In genomic region chr2L:18894998-18895732, dm6 we compare ENCODE assay signal across 1 fruit fly cellular context.
TF ChIP-seq lines count a peak whose summit lies in the region.

No protein-coding gene starts in this region.

TF ChIP-seq in whole organism, embryonic, 481 proteins besides CTCF, POLR2A, EP300 and RAD21 (continued from another document):
- TF ChIP-seq CG2120 (GFP tag; optimal IDR thresholded peaks at IDR 0.05; lab: Kevin White, UChicago) (no peak), CG5953 (GFP tag; IDR thresholded peaks at IDR 0.05; lab: Robert Waterston, UW) (no peak), slbo (GFP tag; IDR thresholded peaks at IDR 0.05; lab: Robert Waterston, UW) (no peak), CHES-1-like (GFP tag; optimal IDR thresholded peaks at IDR 0.05; lab: Kevin White, UChicago) (no peak), tin (GFP tag; optimal IDR thresholded peaks at IDR 0.05; lab: Kevin White, UChicago) (peak; percentile 7), CG14441 (GFP tag; IDR thresholded peaks at IDR 0.05; lab: Robert Waterston, UW) (no peak), gem (tag; optimal IDR thresholded peaks at IDR 0.05; lab: Kevin White, UChicago) (peak; percentile 52), CG2678 (tag; optimal IDR thresholded peaks at IDR 0.05; lab: Kevin White, UChicago) (peak; percentile 3), BtbVII (GFP tag; optimal IDR thresholded peaks at IDR 0.05; lab: Kevin White, UChicago) (no peak), MTF-1 (GFP tag; optimal IDR thresholded peaks at IDR 0.05; lab: Kevin White, UChicago; ENCODE audit: borderline replicate concordance) (no peak), CG11504 (tag; optimal IDR thresholded peaks at IDR 0.05; lab: Kevin White, UChicago) (peak; percentile 2), hbn (GFP tag; IDR thresholded peaks at IDR 0.05; lab: Robert Waterston, UW; ENCODE audit: partially characterized antibody) (no peak), hkb (optimal IDR thresholded peaks at IDR 0.05; lab: Kevin White, UChicago) (no peak), hkb (GFP tag; IDR thresholded peaks at IDR 0.05; lab: Robert Waterston, UW) (no peak), Meics (GFP tag; optimal IDR thresholded peaks at IDR 0.05; lab: Kevin White, UChicago) (no peak), stc (GFP tag; IDR thresholded peaks at IDR 0.05; lab: Robert Waterston, UW) (no peak), CG17829 (tag; optimal IDR thresholded peaks at IDR 0.05; lab: Kevin White, UChicago) (peak; percentile 58), CG1832 (GFP tag; optimal IDR thresholded peaks at IDR 0.05; lab: Kevin White, UChicago) (no peak), CG17568 (GFP tag; optimal IDR thresholded peaks at IDR 0.05; lab: Kevin White, UChicago) (no peak), CG6813 (GFP tag; optimal IDR thresholded peaks at IDR 0.05; lab: Kevin White, UChicago) (peak; percentile 6), vfl (GFP tag; optimal IDR thresholded peaks at IDR 0.05; lab: Kevin White, UChicago) (no peak), CG31365 (tag; optimal IDR thresholded peaks at IDR 0.05; lab: Kevin White, UChicago) (no peak), her (GFP tag; optimal IDR thresholded peaks at IDR 0.05; lab: Kevin White, UChicago) (no peak), gsb-n (tag; optimal IDR thresholded peaks at IDR 0.05; lab: Kevin White, UChicago) (peak; percentile 28), CG16815 (GFP tag; optimal IDR thresholded peaks at IDR 0.05; lab: Kevin White, UChicago) (peak; percentile 13), Sry-δ (GFP tag; optimal IDR thresholded peaks at IDR 0.05; lab: Kevin White, UChicago) (no peak), CG1647 (GFP tag; optimal IDR thresholded peaks at IDR 0.05; lab: Kevin White, UChicago) (no peak), dm (GFP tag; optimal IDR thresholded peaks at IDR 0.05; lab: Kevin White, UChicago) (no peak), Camta (GFP tag; optimal IDR thresholded peaks at IDR 0.05; lab: Kevin White, UChicago) (no peak), insv (GFP tag; optimal IDR thresholded peaks at IDR 0.05; lab: Kevin White, UChicago) (no peak), CG9437 (GFP tag; optimal IDR thresholded peaks at IDR 0.05; lab: Kevin White, UChicago) (no peak), CG7786 (GFP tag; optimal IDR thresholded peaks at IDR 0.05; lab: Kevin White, UChicago) (no peak), cato (GFP tag; optimal IDR thresholded peaks at IDR 0.05; lab: Kevin White, UChicago; ENCODE audit: borderline replicate concordance) (no peak), CG12744 (GFP tag; optimal IDR thresholded peaks at IDR 0.05; lab: Kevin White, UChicago) (no peak), CG11398 (GFP tag; optimal IDR thresholded peaks at IDR 0.05; lab: Kevin White, UChicago) (no peak), Drgx (GFP tag; IDR thresholded peaks at IDR 0.05; lab: Robert Waterston, UW) (no peak), MESR4 (GFP tag; optimal IDR thresholded peaks at IDR 0.05; lab: Kevin White, UChicago) (no peak), onecut (GFP tag; IDR thresholded peaks at IDR 0.05; lab: Robert Waterston, UW) (no peak), CG4360 (GFP tag; IDR thresholded peaks at IDR 0.05; lab: Robert Waterston, UW) (no peak), CG11247 (GFP tag; IDR thresholded peaks at IDR 0.05; lab: Robert Waterston, UW) (no peak), pum (GFP tag; optimal IDR thresholded peaks at IDR 0.05; lab: Kevin White, UChicago) (no peak), lbe (GFP tag; optimal IDR thresholded peaks at IDR 0.05; lab: Kevin White, UChicago) (no peak), Lhr (GFP tag; optimal IDR thresholded peaks at IDR 0.05; lab: Kevin White, UChicago) (no peak), CG10462 (GFP tag; optimal IDR thresholded peaks at IDR 0.05; lab: Kevin White, UChicago) (peak; percentile 4), dmrt11E (tag; optimal IDR thresholded peaks at IDR 0.05; lab: Kevin White, UChicago) (peak; percentile 73), bowl (GFP tag; IDR thresholded peaks at IDR 0.05; lab: Robert Waterston, UW) (no peak), Hr78 (GFP tag; optimal IDR thresholded peaks at IDR 0.05; lab: Kevin White, UChicago) (no peak), dmrt99B (tag; optimal IDR thresholded peaks at IDR 0.05; lab: Kevin White, UChicago) (peak; percentile 24), CG7839 (tag; optimal IDR thresholded peaks at IDR 0.05; lab: Kevin White, UChicago) (peak; percentile 38), phol (tag; optimal IDR thresholded peaks at IDR 0.05; lab: Kevin White, UChicago) (peak; percentile 53), tgo (GFP tag; IDR thresholded peaks at IDR 0.05; lab: Robert Waterston, UW) (no peak), lilli (GFP tag; optimal IDR thresholded peaks at IDR 0.05; lab: Kevin White, UChicago) (no peak), CG18262 (tag; optimal IDR thresholded peaks at IDR 0.05; lab: Kevin White, UChicago) (peak; percentile 66), CG30020 (tag; optimal IDR thresholded peaks at IDR 0.05; lab: Kevin White, UChicago) (no peak), Jarid2 (GFP tag; optimal IDR thresholded peaks at IDR 0.05; lab: Kevin White, UChicago) (no peak), CG34376 (GFP tag; optimal IDR thresholded peaks at IDR 0.05; lab: Kevin White, UChicago) (no peak), CG15073 (GFP tag; optimal IDR thresholded peaks at IDR 0.05; lab: Kevin White, UChicago) (no peak), zfh1 (GFP tag; IDR thresholded peaks at IDR 0.05; lab: Robert Waterston, UW) (0 out of 3 replicates have a peak, but pooled peaks have one; percentile 41), lola (GFP tag; optimal IDR thresholded peaks at IDR 0.05; lab: Kevin White, UChicago) (peak in 1 of 3 experiments; percentile 63), Hmx (GFP tag; optimal IDR thresholded peaks at IDR 0.05; lab: Kevin White, UChicago) (no peak), salm (tag; optimal IDR thresholded peaks at IDR 0.05; lab: Kevin White, UChicago) (no peak), CrebB (tag; optimal IDR thresholded peaks at IDR 0.05; lab: Kevin White, UChicago) (no peak), gfzf (GFP tag; optimal IDR thresholded peaks at IDR 0.05; lab: Kevin White, UChicago) (no peak), CG3281 (GFP tag; optimal IDR thresholded peaks at IDR 0.05; lab: Kevin White, UChicago) (no peak), oc (tag; optimal IDR thresholded peaks at IDR 0.05; lab: Kevin White, UChicago) (no peak), prd (optimal IDR thresholded peaks at IDR 0.05; lab: Kevin White, UChicago) (no peak), prd (GFP tag; IDR thresholded peaks at IDR 0.05; lab: Robert Waterston, UW) (peak; percentile 73; the same call in 2 of the 3 replicates), kay (GFP tag; optimal IDR thresholded peaks at IDR 0.05; lab: Kevin White, UChicago) (no peak), Fer1 (GFP tag; optimal IDR thresholded peaks at IDR 0.05; lab: Kevin White, UChicago) (no peak), nau (GFP tag; optimal IDR thresholded peaks at IDR 0.05; lab: Kevin White, UChicago) (no peak), shn (GFP tag; optimal IDR thresholded peaks at IDR 0.05; lab: Kevin White, UChicago) (no peak), CG15479 (GFP tag; optimal IDR thresholded peaks at IDR 0.05; lab: Kevin White, UChicago) (peak; percentile 66), Pdp1 (GFP tag; optimal IDR thresholded peaks at IDR 0.05; lab: Kevin White, UChicago) (peak in 1 of 2 experiments; percentile 57), Atf3 (GFP tag; optimal IDR thresholded peaks at IDR 0.05; lab: Kevin White, UChicago) (no peak), abd-A (tag; optimal IDR thresholded peaks at IDR 0.05; lab: Kevin White, UChicago) (no peak), CkIIα-i1 (GFP tag; IDR thresholded peaks at IDR 0.05; lab: Robert Waterston, UW) (no peak), YL-1 (GFP tag; optimal IDR thresholded peaks at IDR 0.05; lab: Kevin White, UChicago) (no peak), kah (GFP tag; optimal IDR thresholded peaks at IDR 0.05; lab: Kevin White, UChicago) (no peak), Bteb2 (GFP tag; optimal IDR thresholded peaks at IDR 0.05; lab: Kevin White, UChicago) (no peak), CG4820 (GFP tag; optimal IDR thresholded peaks at IDR 0.05; lab: Kevin White, UChicago) (peak; percentile 19), dati (GFP tag; IDR thresholded peaks at IDR 0.05; lab: Robert Waterston, UW) (no peak), scrt (GFP tag; optimal IDR thresholded peaks at IDR 0.05; lab: Kevin White, UChicago) (no peak), CG6272 (GFP tag; IDR thresholded peaks at IDR 0.05; lab: Robert Waterston, UW) (no peak), croc (GFP tag; conservative IDR thresholded peaks at IDR 0.05; lab: Robert Waterston, UW) (peak; percentile 42), CG7357 (GFP tag; IDR thresholded peaks at IDR 0.05; lab: Robert Waterston, UW) (no peak), B-H2 (GFP tag; optimal IDR thresholded peaks at IDR 0.05; lab: Kevin White, UChicago) (no peak), toy (GFP tag; IDR thresholded peaks at IDR 0.05; lab: Robert Waterston, UW) (no peak), cwo (GFP tag; optimal IDR thresholded peaks at IDR 0.05; lab: Kevin White, UChicago) (no peak), ken (GFP tag; IDR thresholded peaks at IDR 0.05; lab: Robert Waterston, UW) (no peak), inv (GFP tag; IDR thresholded peaks at IDR 0.05; lab: Robert Waterston, UW; ENCODE audit: partially characterized antibody) (no peak), fd96Cb (tag; optimal IDR thresholded peaks at IDR 0.05; lab: Kevin White, UChicago) (peak; percentile 25), dan (GFP tag; IDR thresholded peaks at IDR 0.05; lab: Robert Waterston, UW) (peak; percentile 20; the same call in 1 of the 2 replicates), ttk (GFP tag; IDR thresholded peaks at IDR 0.05; lab: Robert Waterston, UW) (no peak), ERR (GFP tag; optimal IDR thresholded peaks at IDR 0.05; lab: Kevin White, UChicago) (no peak), cad (GFP tag; optimal IDR thresholded peaks at IDR 0.05; lab: Kevin White, UChicago) (peak; percentile 93), ham (GFP tag; IDR thresholded peaks at IDR 0.05; lab: Robert Waterston, UW) (no peak), so (GFP tag; IDR thresholded peaks at IDR 0.05; lab: Robert Waterston, UW) (no peak), CG30403 (GFP tag; optimal IDR thresholded peaks at IDR 0.05; lab: Kevin White, UChicago) (peak; percentile 7), gcm (GFP tag; optimal IDR thresholded peaks at IDR 0.05; lab: Kevin White, UChicago) (no peak), trem (tag; optimal IDR thresholded peaks at IDR 0.05; lab: Kevin White, UChicago) (peak; percentile 49), yki (optimal IDR thresholded peaks at IDR 0.05; lab: Kevin White, UChicago) (no peak), CG12769 (tag; optimal IDR thresholded peaks at IDR 0.05; lab: Kevin White, UChicago) (no peak), sc (optimal IDR thresholded peaks at IDR 0.05; lab: Kevin White, UChicago) (no peak), sc (GFP tag; optimal IDR thresholded peaks at IDR 0.05; lab: Kevin White, UChicago) (no peak), CG7271 (tag; optimal IDR thresholded peaks at IDR 0.05; lab: Kevin White, UChicago) (peak; percentile 27), bsh (GFP tag; optimal IDR thresholded peaks at IDR 0.05; lab: Kevin White, UChicago) (peak in 1 of 2 experiments; percentile 27), CG3838 (GFP tag; optimal IDR thresholded peaks at IDR 0.05; lab: Kevin White, UChicago) (no peak), Nf-YB (GFP tag; optimal IDR thresholded peaks at IDR 0.05; lab: Kevin White, UChicago) (no peak), CG17186 (GFP tag; optimal IDR thresholded peaks at IDR 0.05; lab: Kevin White, UChicago) (no peak), vnd (GFP tag; IDR thresholded peaks at IDR 0.05; lab: Robert Waterston, UW; ENCODE audit: partially characterized antibody) (no peak), Max (GFP tag; optimal IDR thresholded peaks at IDR 0.05; lab: Kevin White, UChicago) (no peak), tap (tag; optimal IDR thresholded peaks at IDR 0.05; lab: Kevin White, UChicago) (no peak), CG17361 (GFP tag; IDR thresholded peaks at IDR 0.05; lab: Robert Waterston, UW) (peak; percentile 40; the same call in 1 of the 3 replicates), Doc3 (GFP tag; IDR thresholded peaks at IDR 0.05; lab: Robert Waterston, UW; ENCODE audit: partially characterized antibody) (no peak), CG6854 (GFP tag; optimal IDR thresholded peaks at IDR 0.05; lab: Kevin White, UChicago) (no peak), tll (GFP tag; optimal IDR thresholded peaks at IDR 0.05; lab: Kevin White, UChicago) (peak in 1 of 2 experiments; percentile 99), grau (tag; optimal IDR thresholded peaks at IDR 0.05; lab: Kevin White, UChicago) (peak; percentile 9), CG10267 (tag; optimal IDR thresholded peaks at IDR 0.05; lab: Kevin White, UChicago) (peak; percentile 55), CG30431 (GFP tag; optimal IDR thresholded peaks at IDR 0.05; lab: Kevin White, UChicago) (peak; percentile 12), Hr51 (GFP tag; optimal IDR thresholded peaks at IDR 0.05; lab: Kevin White, UChicago) (no peak), CG12155 (GFP tag; optimal IDR thresholded peaks at IDR 0.05; lab: Kevin White, UChicago) (no peak), CG11456 (GFP tag; IDR thresholded peaks at IDR 0.05; lab: Robert Waterston, UW) (no peak), Dll (GFP tag; IDR thresholded peaks at IDR 0.05; lab: Robert Waterston, UW; ENCODE audit: partially characterized antibody) (no peak), CG5180 (GFP tag; optimal IDR thresholded peaks at IDR 0.05; lab: Kevin White, UChicago) (no peak), al (GFP tag; IDR thresholded peaks at IDR 0.05; lab: Robert Waterston, UW) (no peak), CG12236 (GFP tag; optimal IDR thresholded peaks at IDR 0.05; lab: Kevin White, UChicago) (no peak), CG10959 (GFP tag; IDR thresholded peaks at IDR 0.05; lab: Robert Waterston, UW) (no peak), eyg (GFP tag; optimal IDR thresholded peaks at IDR 0.05; lab: Kevin White, UChicago) (no peak), otp (GFP tag; IDR thresholded peaks at IDR 0.05; lab: Robert Waterston, UW) (no peak), CG1602 (GFP tag; optimal IDR thresholded peaks at IDR 0.05; lab: Kevin White, UChicago) (peak; percentile 2), Side (GFP tag; optimal IDR thresholded peaks at IDR 0.05; lab: Kevin White, UChicago) (no peak), CG2712 (tag; optimal IDR thresholded peaks at IDR 0.05; lab: Kevin White, UChicago) (peak; percentile 68), CG7928 (GFP tag; optimal IDR thresholded peaks at IDR 0.05; lab: Kevin White, UChicago) (no peak), Kr (GFP tag; optimal IDR thresholded peaks at IDR 0.05; lab: Kevin White, UChicago) (no peak), Lpt (GFP tag; optimal IDR thresholded peaks at IDR 0.05; lab: Kevin White, UChicago) (no peak), CG15696 (tag; optimal IDR thresholded peaks at IDR 0.05; lab: Kevin White, UChicago) (peak; percentile 82), org-1 (GFP tag; optimal IDR thresholded peaks at IDR 0.05; lab: Kevin White, UChicago) (no peak), D19A (tag; optimal IDR thresholded peaks at IDR 0.05; lab: Kevin White, UChicago) (peak; percentile 35)
